Worm (Caenorhabditis elegans) whole organism, L4 larva: ENCODE measurements around the gene rab-39.
A peak's percentile ranks its signal among the peaks of the same experiment; 100 is the strongest.

ENCODE experiments used
- D1046.2 ChIP-seq: fragments of 200-800 bp; sonication (Bioruptor generic); IDR thresholded peaks from 2 replicates; pipeline ENCODE4 v1.3.6; 2022; ENCODE audit warnings: missing genetic modification characterization, missing compliant biosample characterization
- F10B5.3 ChIP-seq: sonication (generic microtip); optimal IDR thresholded peaks from 2 replicates; lab custom pipeline; 2016; ENCODE audit warnings: mild to moderate bottlenecking, missing genetic modification characterization, missing compliant biosample characterization
- F37D6.2 ChIP-seq: sonication (generic microtip); optimal IDR thresholded peaks from 2 replicates; lab custom pipeline; 2016; ENCODE audit warnings: mild to moderate bottlenecking, missing genetic modification characterization, missing compliant biosample characterization
- T20F7.1 ChIP-seq: fragments of 200-800 bp; sonication (Bioruptor generic); optimal IDR thresholded peaks from 2 replicates; lab custom pipeline; 2018; ENCODE audit warnings: mild to moderate bottlenecking, missing genetic modification characterization, missing compliant biosample characterization
- Y105C5A.15 ChIP-seq: fragments of 200-800 bp; sonication (Bioruptor generic); IDR thresholded peaks from 2 replicates; pipeline ENCODE4 v1.3.6; 2022; ENCODE audit warnings: missing genetic modification characterization, missing compliant biosample characterization
- Y75B8A.6 ChIP-seq: fragments of 200-800 bp; sonication (Bioruptor generic); IDR thresholded peaks from 2 replicates; pipeline ENCODE4 v1.3.6; 2022; ENCODE audit warnings: missing genetic modification reagents, missing genetic modification characterization, missing compliant biosample characterization
- ZK337.2 ChIP-seq: fragments of 200-800 bp; sonication (Bioruptor generic); IDR thresholded peaks from 2 replicates; pipeline ENCODE4 v1.3.6; 2022; ENCODE audit warnings: missing genetic modification reagents, missing genetic modification characterization, missing compliant biosample characterization
- ZK546.5 ChIP-seq, 2 experiments: sonication (generic microtip); optimal IDR thresholded peaks; 2 replicates each; lab custom pipeline; 2017; ENCODE audit warnings: missing biosample characterization in 2 of 2, missing genetic modification characterization in 2 of 2
- aha-1 ChIP-seq: fragments of 150-350 bp; peaks from one replicate; lab custom pipeline; 2014; ENCODE audit warnings: missing biosample characterization, missing genetic modification characterization
- arid-1 ChIP-seq: fragments of 200-800 bp; sonication (Bioruptor generic); conservative IDR thresholded peaks from 2 replicates; pipeline ENCODE4 v1.3.6; 2022; ENCODE audit warnings: missing genetic modification reagents, missing genetic modification characterization, missing compliant biosample characterization
- ceh-62 ChIP-seq: sonication (generic microtip); optimal IDR thresholded peaks from 2 replicates; lab custom pipeline; 2017; ENCODE audit warnings: missing biosample characterization, missing genetic modification characterization
- ces-1 ChIP-seq: fragments of 150-350 bp; sonication (generic microtip); optimal IDR thresholded peaks from 4 replicates; lab custom pipeline; 2014; ENCODE audit warnings: missing biosample characterization, missing genetic modification reagents, missing genetic modification characterization
- daf-12 ChIP-seq: fragments of 150-350 bp; optimal IDR thresholded peaks from 2 replicates; lab custom pipeline; 2014; ENCODE audit warnings: missing biosample characterization, missing genetic modification reagents, missing genetic modification characterization
- daf-16 ChIP-seq, 3 experiments: sonication (generic microtip); optimal IDR thresholded peaks; 2 replicates each; lab custom pipeline; 2016 to 2017; ENCODE audit warnings: missing genetic modification characterization in 3 of 3, missing genetic modification reagents in 3 of 3, mild to moderate bottlenecking in 2 of 3, missing compliant biosample characterization in 2 of 3, missing biosample characterization in 1 of 3, moderate library complexity in 1 of 3
- hif-1 ChIP-seq, 2 experiments: sonication (generic microtip); optimal IDR thresholded peaks; 2 replicates each; lab custom pipeline; 2016 to 2017; ENCODE audit warnings: missing compliant biosample characterization in 2 of 2, missing genetic modification characterization in 2 of 2, missing genetic modification reagents in 2 of 2, missing genotype in 2 of 2, mild to moderate bottlenecking in 1 of 2
- jun-1 ChIP-seq: fragments of 150-350 bp; optimal IDR thresholded peaks from 2 replicates; lab custom pipeline; 2014; ENCODE audit warnings: missing biosample characterization, missing genetic modification reagents, missing genetic modification characterization
- lin-1 ChIP-seq: fragments of 200-800 bp; sonication (Bioruptor generic); IDR thresholded peaks from 2 replicates; pipeline ENCODE4 v1.3.6; 2022; ENCODE audit warnings: missing genetic modification reagents, missing genetic modification characterization, missing compliant biosample characterization
- lin-13 ChIP-seq: fragments of 150-350 bp; optimal IDR thresholded peaks from 2 replicates; lab custom pipeline; 2014; ENCODE audit warnings: missing biosample characterization, missing genetic modification reagents, missing genetic modification characterization
- lin-15B ChIP-seq: fragments of 150-350 bp; sonication (generic microtip); optimal IDR thresholded peaks from 3 replicates; lab custom pipeline; 2014; ENCODE audit warnings: missing biosample characterization, missing genetic modification characterization
- lsy-2 ChIP-seq, 2 experiments: fragments of 150-350 bp in 1 of 2; sonication (generic microtip) in 1 of 2; optimal IDR thresholded peaks; 2 replicates each; lab custom pipeline; 2014 to 2017; ENCODE audit warnings: missing biosample characterization in 2 of 2, missing genetic modification characterization in 2 of 2
- madf-9 ChIP-seq: fragments of 200-800 bp; sonication (Bioruptor generic); conservative IDR thresholded peaks from 2 replicates; pipeline ENCODE4 v1.3.6; 2022; ENCODE audit warnings: missing genetic modification reagents, missing genetic modification characterization, missing compliant biosample characterization
- mdt-29 ChIP-seq: fragments of 200-800 bp; sonication (Bioruptor generic); IDR thresholded peaks from 2 replicates; pipeline ENCODE4 v1.3.6; 2022; ENCODE audit warnings: missing genetic modification reagents, missing genetic modification characterization, missing compliant biosample characterization
- mes-2 ChIP-seq: sonication (generic microtip); optimal IDR thresholded peaks from 2 replicates; lab custom pipeline; 2016; ENCODE audit warnings: missing genotype, mild to moderate bottlenecking, missing genetic modification characterization, missing compliant biosample characterization; ENCODE audit not compliant: poor library complexity, severe bottlenecking
- mxl-2 ChIP-seq: fragments of 200-800 bp; sonication (Bioruptor generic); conservative IDR thresholded peaks from 2 replicates; pipeline ENCODE4 v1.3.6; 2022; ENCODE audit warnings: missing genetic modification reagents, missing genetic modification characterization, missing compliant biosample characterization
- mxl-3 ChIP-seq: fragments of 200-800 bp; sonication (Bioruptor generic); optimal IDR thresholded peaks from 2 replicates; lab custom pipeline; 2018; ENCODE audit warnings: mild to moderate bottlenecking, missing genetic modification characterization, missing compliant biosample characterization
- nhr-10 ChIP-seq: fragments of 150-350 bp; optimal IDR thresholded peaks from 2 replicates; lab custom pipeline; 2014; ENCODE audit warnings: missing biosample characterization, missing genetic modification characterization
- nhr-11 ChIP-seq: fragments of 150-350 bp; optimal IDR thresholded peaks from 2 replicates; lab custom pipeline; 2014; ENCODE audit warnings: missing biosample characterization, missing genetic modification characterization
- nhr-28 ChIP-seq: fragments of 150-350 bp; optimal IDR thresholded peaks from 2 replicates; lab custom pipeline; 2014; ENCODE audit warnings: missing biosample characterization, missing genetic modification characterization
- nhr-41 ChIP-seq: fragments of 200-800 bp; sonication (Bioruptor generic); IDR thresholded peaks from 2 replicates; pipeline ENCODE4 v1.3.6; 2022; ENCODE audit warnings: missing genetic modification reagents, missing genetic modification characterization, missing compliant biosample characterization
- nhr-6 ChIP-seq: fragments of 150-350 bp; optimal IDR thresholded peaks from 2 replicates; lab custom pipeline; 2014; ENCODE audit warnings: missing biosample characterization, missing genetic modification characterization
- nhr-77 ChIP-seq: fragments of 150-350 bp; optimal IDR thresholded peaks from 2 replicates; lab custom pipeline; 2014; ENCODE audit warnings: missing biosample characterization, missing genetic modification characterization
- pha-4 ChIP-seq, 2 experiments: fragments of 150-350 bp in 1 of 2; fragments of 200-800 bp in 1 of 2; sonication (Bioruptor generic) in 1 of 2; IDR thresholded peaks in 1 of 2; optimal IDR thresholded peaks in 1 of 2; 2 replicates each; pipeline versions ENCODE4 v1.3.6 to Lab custom; 2014 to 2022; ENCODE audit warnings: missing genetic modification characterization in 2 of 2, missing genetic modification reagents in 2 of 2, missing biosample characterization in 1 of 2, missing compliant biosample characterization in 1 of 2
- rbr-2 ChIP-seq: sonication (generic microtip); optimal IDR thresholded peaks from 2 replicates; lab custom pipeline; 2016; ENCODE audit warnings: missing genotype, missing genetic modification characterization, missing compliant biosample characterization
- sdz-12 ChIP-seq: fragments of 200-800 bp; sonication (Bioruptor generic); optimal IDR thresholded peaks from 2 replicates; lab custom pipeline; 2018; ENCODE audit warnings: mild to moderate bottlenecking, missing genetic modification characterization, missing compliant biosample characterization
- set-16 ChIP-seq: fragments of 200-800 bp; sonication (Bioruptor generic); IDR thresholded peaks from 2 replicates; pipeline ENCODE4 v1.3.6; 2022; ENCODE audit warnings: missing genetic modification reagents, missing genetic modification characterization, missing compliant biosample characterization
- snpc-1.2 ChIP-seq: fragments of 200-800 bp; sonication (Bioruptor generic); IDR thresholded peaks from 2 replicates; pipeline ENCODE4 v1.3.6; 2022; ENCODE audit warnings: missing genetic modification reagents, missing genetic modification characterization, missing compliant biosample characterization
- snpc-4 ChIP-seq: fragments of 150-350 bp; optimal IDR thresholded peaks from 2 replicates; lab custom pipeline; 2014; ENCODE audit warnings: missing biosample characterization, missing genetic modification characterization
- spr-1 ChIP-seq: sonication (generic microtip); optimal IDR thresholded peaks from 2 replicates; lab custom pipeline; 2016; ENCODE audit warnings: mild to moderate bottlenecking, missing genetic modification characterization, missing compliant biosample characterization
- spr-3 ChIP-seq: fragments of 200-800 bp; sonication (Bioruptor generic); optimal IDR thresholded peaks from 2 replicates; lab custom pipeline; 2018; ENCODE audit warnings: mild to moderate bottlenecking, missing genetic modification characterization, missing compliant biosample characterization
- tag-97 ChIP-seq: fragments of 200-800 bp; sonication (Bioruptor generic); IDR thresholded peaks from 2 replicates; pipeline ENCODE4 v1.3.6; 2022; ENCODE audit warnings: missing genetic modification characterization, missing compliant biosample characterization
- tra-1 ChIP-seq: fragments of 200-800 bp; sonication (Bioruptor generic); IDR thresholded peaks from 2 replicates; pipeline ENCODE4 v1.3.6; 2022; ENCODE audit warnings: missing genetic modification reagents, missing genetic modification characterization, missing compliant biosample characterization
- unc-39 ChIP-seq: sonication (generic microtip); optimal IDR thresholded peaks from 2 replicates; lab custom pipeline; 2017; ENCODE audit warnings: missing biosample characterization, missing genetic modification characterization
- unc-62 ChIP-seq, 3 experiments: fragments of 150-350 bp in 1 of 3; sonication (generic microtip); optimal IDR thresholded peaks in 2 of 3; peaks in 1 of 3; 1 replicate in 1 of 3; 2 replicates in 2 of 3; lab custom pipeline; 2014 to 2017; ENCODE audit warnings: missing biosample characterization in 3 of 3, missing genetic modification characterization in 3 of 3, missing genetic modification reagents in 3 of 3, missing genotype in 1 of 3
- vab-7 ChIP-seq: fragments of 200-800 bp; sonication (Bioruptor generic); IDR thresholded peaks from 2 replicates; pipeline ENCODE4 v1.3.6; 2022; ENCODE audit warnings: missing genetic modification reagents, missing genetic modification characterization, missing compliant biosample characterization
- zip-11 ChIP-seq: fragments of 200-800 bp; sonication (Bioruptor generic); IDR thresholded peaks from 2 replicates; pipeline ENCODE4 v1.3.6; 2022; ENCODE audit warnings: missing genetic modification characterization, missing compliant biosample characterization
- zip-2 ChIP-seq: fragments of 150-350 bp; optimal IDR thresholded peaks from 2 replicates; lab custom pipeline; 2014; ENCODE audit warnings: missing biosample characterization, missing genetic modification characterization

Gene rab-39

DNA sequence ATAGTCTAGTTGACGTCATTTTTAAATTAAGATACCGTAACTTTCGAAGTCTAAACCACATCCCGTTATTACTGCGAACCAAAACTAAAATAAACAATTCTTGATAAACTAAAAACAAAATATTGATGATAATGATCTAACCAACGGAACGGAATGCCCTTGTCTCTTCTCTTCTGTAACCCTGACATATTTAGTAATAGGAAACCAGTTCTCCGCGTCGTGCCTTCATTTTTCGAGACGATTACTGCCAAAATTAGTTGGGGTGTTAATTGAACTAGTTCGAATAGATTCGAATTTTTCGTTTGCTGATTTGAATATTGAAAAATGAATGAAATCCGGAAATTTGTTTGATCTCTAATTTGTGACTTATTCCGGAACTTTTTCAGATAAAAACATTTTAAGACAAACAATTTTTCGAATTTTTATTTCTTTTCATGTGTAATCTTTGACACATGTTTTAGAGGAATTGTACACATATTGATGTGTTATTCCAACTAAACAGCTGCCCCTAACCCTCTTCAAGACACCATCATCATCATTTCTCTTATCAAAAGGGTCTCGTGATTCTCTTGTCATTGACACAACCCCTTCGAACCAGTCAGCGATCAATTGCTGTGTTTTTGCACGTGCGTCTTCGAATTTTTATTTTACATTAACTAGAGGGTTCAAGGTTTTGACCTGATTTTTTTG lies 38.9 kb downstream of the rab-39 start (continued):
- TF ChIP-seq lin-1 (peak; percentile 71), jun-1 (no peak), nhr-11 (tag; lab: Kevin White, UChicago) (peak; percentile 78), nhr-28 (tag; lab: Kevin White, UChicago) (peak; percentile 94)
- TF ChIP-seq, all 104 proteins: peak for 37

DNA sequence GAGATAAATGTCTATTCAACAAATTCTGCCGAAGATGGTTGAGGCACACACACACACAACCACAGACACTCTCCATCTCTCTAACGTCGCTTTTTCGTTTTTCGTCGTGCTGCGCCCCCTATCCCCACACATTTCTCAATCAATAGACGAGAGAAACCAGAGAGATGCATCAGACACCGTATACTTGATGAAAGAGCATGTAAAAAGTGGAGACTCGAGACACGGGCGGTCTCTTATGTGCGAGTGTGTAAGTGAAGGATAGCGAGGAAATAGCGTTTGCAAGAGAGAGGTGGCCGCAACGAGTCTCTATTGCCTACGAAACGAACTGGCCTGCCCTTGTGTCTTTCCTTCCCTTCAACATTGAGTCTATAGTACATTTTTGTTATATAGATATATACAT lies 39.9 kb downstream of the rab-39 start:
- TF ChIP-seq ZK337.2 (GFP tag; lab: Robert Waterston, UW) (no peak), arid-1 (peak; percentile 62; the same call in 1 of the 2 replicates), Y75B8A.6 (GFP tag; lab: Robert Waterston, UW) (0 out of 2 replicates have a peak, but pooled peaks have one; percentile 21), set-16 (GFP tag; lab: Robert Waterston, UW) (peak; percentile 51), spr-3 (GFP tag; lab: Kevin White, UChicago) (no peak), lin-1 (peak; percentile 74), daf-16 (GFP tag; optimal IDR thresholded peaks at IDR 0.05; lab: Kevin White, UChicago) (peak; percentile 64), daf-16 (tag; optimal IDR thresholded peaks at IDR 0.05; lab: Kevin White, UChicago) (peak; percentile 76), snpc-4 (no peak), madf-9 (GFP tag; lab: Robert Waterston, UW) (0 out of 2 replicates have a peak, but pooled peaks have one; percentile 23), mxl-3 (GFP tag; lab: Kevin White, UChicago) (peak; percentile 93), spr-1 (tag; lab: Kevin White, UChicago) (peak; percentile 86), ceh-62 (tag; lab: Kevin White, UChicago) (no peak), unc-39 (no peak), nhr-41 (GFP tag; lab: Robert Waterston, UW) (peak; percentile 76), lin-13 (GFP tag; lab: Kevin White, UChicago) (peak; percentile 90), nhr-6 (peak; percentile 50), ces-1 (GFP tag; lab: Kevin White, UChicago) (no peak), mdt-29 (GFP tag; lab: Robert Waterston, UW) (peak; percentile 63; the same call in 1 of the 2 replicates), D1046.2 (GFP tag; lab: Robert Waterston, UW) (0 out of 2 replicates have a peak, but pooled peaks have one; percentile 42), aha-1 (tag; lab: Kevin White, UChicago) (peak; percentile 97), mes-2 (tag; lab: Kevin White, UChicago) (peak; percentile 83), nhr-10 (tag; lab: Kevin White, UChicago) (peak; percentile 39), daf-12 (tag; lab: Kevin White, UChicago) (no peak), zip-11 (0 out of 2 replicates have a peak, but pooled peaks have one; percentile 19), F37D6.2 (tag; lab: Kevin White, UChicago) (peak; percentile 80), Y105C5A.15 (GFP tag; lab: Robert Waterston, UW) (no peak), ZK546.5 (tag; optimal IDR thresholded peaks at IDR 0.05; lab: Kevin White, UChicago) (no peak), zip-2 (tag; lab: Kevin White, UChicago) (no peak), pha-4 (GFP tag; IDR thresholded peaks at IDR 0.05; lab: Robert Waterston, UW) (peak; percentile 57), pha-4 (tag; optimal IDR thresholded peaks at IDR 0.05; lab: Kevin White, UChicago) (peak; percentile 93), sdz-12 (GFP tag; lab: Kevin White, UChicago) (no peak), unc-62 (GFP tag; optimal IDR thresholded peaks at IDR 0.05 in 1 of 2; lab: Kevin White, UChicago) (peak in 1 of 2 experiments; percentile 98), unc-62 (tag; optimal IDR thresholded peaks at IDR 0.05; lab: Kevin White, UChicago) (no peak), snpc-1.2 (GFP tag; lab: Robert Waterston, UW) (no peak), tra-1 (GFP tag; lab: Robert Waterston, UW) (peak; percentile 78), mxl-2 (GFP tag; lab: Robert Waterston, UW) (no peak), tag-97 (GFP tag; lab: Robert Waterston, UW) (no peak), F10B5.3 (tag; lab: Kevin White, UChicago) (peak; percentile 43), T20F7.1 (GFP tag; lab: Kevin White, UChicago) (peak; percentile 60), rbr-2 (tag; lab: Kevin White, UChicago) (peak; percentile 88), nhr-77 (tag; lab: Kevin White, UChicago) (peak; percentile 93), lsy-2 (tag; optimal IDR thresholded peaks at IDR 0.05; lab: Kevin White, UChicago) (peak; percentile 87 to 94), vab-7 (no peak), lin-15B (no peak), hif-1 (tag; optimal IDR thresholded peaks at IDR 0.05; lab: Kevin White, UChicago) (peak; percentile 46 to 86)
